Worm (Caenorhabditis elegans) whole organism, late embryonic: ENCODE data around the gene tig-2.

Experiments
- T23F11.4 ChIP-seq: fragments of 200-800 bp; sonication (Bioruptor generic); optimal IDR thresholded peaks from 2 replicates; lab custom pipeline; 2018; ENCODE audit warnings: mild to moderate bottlenecking, missing genetic modification characterization, missing compliant biosample characterization
- ama-1 ChIP-seq: fragments of 150-350 bp; optimal IDR thresholded peaks from 2 replicates; lab custom pipeline; 2014
- ceh-22 ChIP-seq: sonication (generic microtip); optimal IDR thresholded peaks from 2 replicates; lab custom pipeline; 2017; ENCODE audit warnings: missing biosample characterization, missing genetic modification characterization
- ceh-31 ChIP-seq: sonication (generic microtip); optimal IDR thresholded peaks from 2 replicates; lab custom pipeline; 2016; ENCODE audit warnings: missing genetic modification characterization, missing compliant biosample characterization
- fkh-10 ChIP-seq: fragments of 150-350 bp; optimal IDR thresholded peaks from 2 replicates; lab custom pipeline; 2014; ENCODE audit warnings: missing biosample characterization, missing genetic modification reagents, missing genetic modification characterization
- gmeb-2 ChIP-seq: sonication (generic microtip); optimal IDR thresholded peaks from 2 replicates; lab custom pipeline; 2016; ENCODE audit warnings: missing genetic modification characterization, inconsistent platforms, missing compliant biosample characterization
- hlh-30 ChIP-seq: sonication (generic microtip); optimal IDR thresholded peaks from 2 replicates; lab custom pipeline; 2017; ENCODE audit warnings: antibody characterized with exemption, missing genetic modification characterization, missing compliant biosample characterization; ENCODE audit not compliant: insufficient read depth
- nhr-11 ChIP-seq: fragments of 150-350 bp; optimal IDR thresholded peaks from 2 replicates; lab custom pipeline; 2014; ENCODE audit warnings: missing biosample characterization, missing genetic modification characterization
- nhr-232 ChIP-seq: sonication (generic microtip); optimal IDR thresholded peaks from 2 replicates; lab custom pipeline; 2016; ENCODE audit warnings: missing genetic modification characterization, missing compliant biosample characterization
- pag-3 ChIP-seq: sonication (generic microtip); optimal IDR thresholded peaks from 2 replicates; lab custom pipeline; 2016; ENCODE audit warnings: missing compliant biosample characterization, missing genetic modification characterization, borderline replicate concordance
- pqm-1 ChIP-seq: sonication (generic microtip); optimal IDR thresholded peaks from 2 replicates; lab custom pipeline; 2016; ENCODE audit warnings: missing genetic modification characterization, missing compliant biosample characterization
- ztf-16 ChIP-seq: sonication (generic microtip); optimal IDR thresholded peaks from 2 replicates; lab custom pipeline; 2017; ENCODE audit warnings: missing genetic modification characterization, missing compliant biosample characterization

- no peak for TF ChIP-seq gmeb-2 (tag; lab: Kevin White, UChicago)
- no peak for TF ChIP-seq ceh-31 (tag; lab: Kevin White, UChicago)
- no peak for TF ChIP-seq ceh-22 (tag; lab: Kevin White, UChicago)
- no peak for TF ChIP-seq pqm-1 (tag; lab: Kevin White, UChicago)
- TF ChIP-seq pag-3 (tag; lab: Kevin White, UChicago) = no peak
- no peak for TF ChIP-seq ama-1
- no peak for TF ChIP-seq T23F11.4 (GFP tag; lab: Kevin White, UChicago)
- TF ChIP-seq nhr-232 = no peak
- TF ChIP-seq hlh-30 (tag; lab: Kevin White, UChicago) = no peak
- no peak for TF ChIP-seq fkh-10 (GFP tag; lab: Kevin White, UChicago)
- no peak for TF ChIP-seq ztf-16 (tag; lab: Kevin White, UChicago)
- TF ChIP-seq nhr-11 (tag; lab: Kevin White, UChicago) = no peak
Observed at ce11 chrV:4689234-4689633, 40.7 kb downstream of the tig-2 start, which contains the start of gene K03B4.1.
